Worm (Caenorhabditis elegans) whole organism, late embryonic: ENCODE data around the gene ttr-25.

ENCODE experiments used
- C08G9.2 ChIP-seq: sonication (generic microtip); optimal IDR thresholded peaks from 2 replicates; lab custom pipeline; 2016; ENCODE audit warnings: mild to moderate bottlenecking, missing genetic modification characterization, moderate library complexity, missing compliant biosample characterization
- C38D4.7 ChIP-seq: fragments of 200-800 bp; sonication (Bioruptor generic); optimal IDR thresholded peaks from 2 replicates; lab custom pipeline; 2018; ENCODE audit warnings: mild to moderate bottlenecking, missing genetic modification characterization, moderate library complexity, missing compliant biosample characterization
- ama-1 ChIP-seq: fragments of 150-350 bp; optimal IDR thresholded peaks from 2 replicates; lab custom pipeline; 2014
- ceh-18 ChIP-seq: sonication (generic microtip); optimal IDR thresholded peaks from 2 replicates; lab custom pipeline; 2016; ENCODE audit warnings: missing genetic modification characterization, missing compliant biosample characterization
- ceh-19 ChIP-seq: fragments of 200-800 bp; sonication (Bioruptor generic); optimal IDR thresholded peaks from 2 replicates; lab custom pipeline; 2018; ENCODE audit warnings: mild to moderate bottlenecking, missing genetic modification characterization, missing compliant biosample characterization
- ceh-22 ChIP-seq: sonication (generic microtip); optimal IDR thresholded peaks from 2 replicates; lab custom pipeline; 2017; ENCODE audit warnings: missing biosample characterization, missing genetic modification characterization
- ceh-30 ChIP-seq: fragments of 150-350 bp; optimal IDR thresholded peaks from 2 replicates; lab custom pipeline; 2014; ENCODE audit warnings: missing biosample characterization, missing genetic modification characterization
- ceh-31 ChIP-seq: sonication (generic microtip); optimal IDR thresholded peaks from 2 replicates; lab custom pipeline; 2016; ENCODE audit warnings: missing genetic modification characterization, missing compliant biosample characterization
- ceh-45 ChIP-seq: fragments of 200-800 bp; sonication (Bioruptor generic); IDR thresholded peaks from 2 replicates; pipeline ENCODE4 v1.3.6; 2022; ENCODE audit warnings: missing genetic modification reagents, missing genetic modification characterization, missing compliant biosample characterization
- ceh-6 ChIP-seq: fragments of 200-800 bp; sonication (Bioruptor generic); optimal IDR thresholded peaks from 2 replicates; lab custom pipeline; 2018; ENCODE audit warnings: mild to moderate bottlenecking, missing genetic modification characterization, missing compliant biosample characterization
- elt-2 ChIP-seq: sonication (generic microtip); optimal IDR thresholded peaks from 2 replicates; lab custom pipeline; 2016; ENCODE audit warnings: missing genetic modification reagents, missing genetic modification characterization, missing compliant biosample characterization
- ets-4 ChIP-seq: sonication (generic microtip); optimal IDR thresholded peaks from 2 replicates; lab custom pipeline; 2016; ENCODE audit warnings: missing genetic modification characterization, missing compliant biosample characterization
- fax-1 ChIP-seq: sonication (generic microtip); optimal IDR thresholded peaks from 2 replicates; lab custom pipeline; 2016; ENCODE audit warnings: missing genotype, missing genetic modification characterization, missing compliant biosample characterization
- fkh-10 ChIP-seq: fragments of 150-350 bp; optimal IDR thresholded peaks from 2 replicates; lab custom pipeline; 2014; ENCODE audit warnings: missing biosample characterization, missing genetic modification reagents, missing genetic modification characterization
- gmeb-2 ChIP-seq: sonication (generic microtip); optimal IDR thresholded peaks from 2 replicates; lab custom pipeline; 2016; ENCODE audit warnings: missing genetic modification characterization, inconsistent platforms, missing compliant biosample characterization
- hlh-15 ChIP-seq: sonication (generic microtip); optimal IDR thresholded peaks from 2 replicates; lab custom pipeline; 2016; ENCODE audit warnings: missing genetic modification characterization, missing compliant biosample characterization
- hlh-30 ChIP-seq: sonication (generic microtip); optimal IDR thresholded peaks from 2 replicates; lab custom pipeline; 2017; ENCODE audit warnings: antibody characterized with exemption, missing genetic modification characterization, missing compliant biosample characterization; ENCODE audit not compliant: insufficient read depth
- lim-6 ChIP-seq: sonication (generic microtip); optimal IDR thresholded peaks from 2 replicates; lab custom pipeline; 2016; ENCODE audit warnings: missing genetic modification characterization, missing compliant biosample characterization
- nfya-1 ChIP-seq: sonication (generic microtip); optimal IDR thresholded peaks from 2 replicates; lab custom pipeline; 2017; ENCODE audit warnings: missing genetic modification characterization, mild to moderate bottlenecking, missing compliant biosample characterization, antibody characterized with exemption, moderate library complexity
- nhr-11 ChIP-seq: fragments of 150-350 bp; optimal IDR thresholded peaks from 2 replicates; lab custom pipeline; 2014; ENCODE audit warnings: missing biosample characterization, missing genetic modification characterization
- nhr-232 ChIP-seq: sonication (generic microtip); optimal IDR thresholded peaks from 2 replicates; lab custom pipeline; 2016; ENCODE audit warnings: missing genetic modification characterization, missing compliant biosample characterization
- npax-4 ChIP-seq: sonication (generic microtip); optimal IDR thresholded peaks from 2 replicates; lab custom pipeline; 2016; ENCODE audit warnings: missing genetic modification characterization, missing compliant biosample characterization
- pag-3 ChIP-seq: sonication (generic microtip); optimal IDR thresholded peaks from 2 replicates; lab custom pipeline; 2016; ENCODE audit warnings: missing compliant biosample characterization, missing genetic modification characterization, borderline replicate concordance
- pax-1 ChIP-seq: fragments of 150-350 bp; optimal IDR thresholded peaks from 2 replicates; lab custom pipeline; 2014; ENCODE audit warnings: missing biosample characterization, missing genetic modification characterization
- pha-4 ChIP-seq: fragments of 150-350 bp; optimal IDR thresholded peaks from 2 replicates; lab custom pipeline; 2018; ENCODE audit warnings: missing biosample characterization, missing genetic modification reagents, missing genetic modification characterization
- pros-1 ChIP-seq: fragments of 150-350 bp; optimal IDR thresholded peaks from 2 replicates; lab custom pipeline; 2014; ENCODE audit warnings: missing biosample characterization, missing genetic modification reagents, missing genetic modification characterization
- ref-2 ChIP-seq: sonication (generic microtip); optimal IDR thresholded peaks from 2 replicates; lab custom pipeline; 2016; ENCODE audit warnings: missing genetic modification characterization, missing compliant biosample characterization
- rnt-1 ChIP-seq: sonication (generic microtip); optimal IDR thresholded peaks from 2 replicates; lab custom pipeline; 2016; ENCODE audit warnings: missing genetic modification characterization, missing compliant biosample characterization
- sox-2 ChIP-seq: fragments of 200-800 bp; sonication (Bioruptor generic); IDR thresholded peaks from 2 replicates; pipeline ENCODE4 v1.3.6; 2022; ENCODE audit warnings: missing genetic modification reagents, missing genetic modification characterization, missing compliant biosample characterization
- sox-4 ChIP-seq: sonication (generic microtip); optimal IDR thresholded peaks from 2 replicates; lab custom pipeline; 2017; ENCODE audit warnings: mild to moderate bottlenecking, missing genetic modification characterization, inconsistent platforms, missing compliant biosample characterization
- syd-9 ChIP-seq: sonication (generic microtip); optimal IDR thresholded peaks from 2 replicates; lab custom pipeline; 2016; ENCODE audit warnings: mild to moderate bottlenecking, missing genetic modification characterization, moderate library complexity, missing compliant biosample characterization
- tbx-2 ChIP-seq: sonication (generic microtip); optimal IDR thresholded peaks from 2 replicates; lab custom pipeline; 2016; ENCODE audit warnings: missing genetic modification characterization, missing compliant biosample characterization
- unc-3 ChIP-seq, 2 experiments: fragments of 200-800 bp in 1 of 2; sonication (Bioruptor generic) in 1 of 2; sonication (generic microtip) in 1 of 2; conservative IDR thresholded peaks in 1 of 2; optimal IDR thresholded peaks in 1 of 2; 2 replicates each; pipeline versions ENCODE4 v1.3.6 to Lab custom; 2016 to 2022; ENCODE audit warnings: missing compliant biosample characterization in 2 of 2, missing genetic modification characterization in 2 of 2, missing genetic modification reagents in 1 of 2
- unc-42 ChIP-seq: sonication (generic microtip); optimal IDR thresholded peaks from 2 replicates; lab custom pipeline; 2016; ENCODE audit warnings: missing genotype, missing genetic modification characterization, missing compliant biosample characterization
- unc-55 ChIP-seq: sonication (generic microtip); optimal IDR thresholded peaks from 2 replicates; lab custom pipeline; 2017; ENCODE audit warnings: missing biosample characterization, missing genetic modification reagents, missing genetic modification characterization
- unc-86 ChIP-seq: sonication (generic microtip); optimal IDR thresholded peaks from 2 replicates; lab custom pipeline; 2016; ENCODE audit warnings: missing genetic modification characterization, missing compliant biosample characterization
- zip-5 ChIP-seq: sonication (generic microtip); optimal IDR thresholded peaks from 2 replicates; lab custom pipeline; 2016; ENCODE audit warnings: missing genetic modification characterization, missing compliant biosample characterization
- ztf-16 ChIP-seq: sonication (generic microtip); optimal IDR thresholded peaks from 2 replicates; lab custom pipeline; 2017; ENCODE audit warnings: missing genetic modification characterization, missing compliant biosample characterization

The ttr-25 gene

DNA sequence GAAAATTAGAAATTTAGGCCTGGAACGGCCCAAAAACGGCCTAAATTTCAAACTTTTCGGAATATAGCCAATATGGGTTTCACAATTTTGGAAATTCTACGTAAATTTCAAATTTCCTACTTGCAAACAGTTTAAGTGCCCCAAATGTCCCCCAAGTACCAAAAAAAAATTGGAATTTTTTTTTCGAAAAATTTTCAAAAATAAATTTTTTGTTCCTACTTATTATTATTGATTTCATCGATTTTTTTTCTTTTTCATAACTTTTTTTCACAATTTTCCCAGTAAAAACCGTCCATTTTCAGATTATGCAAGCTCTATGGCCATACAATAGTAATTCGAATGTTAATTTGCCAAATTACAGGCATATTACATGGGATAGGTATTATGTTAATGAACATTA lies 15.0 kb downstream of the ttr-25 start, which contains the start of gene Y51A2D.21:
Y51A2D.21 (plus strand) TSS at position 301 of the 400 bp plus-strand sequence.
- TF ChIP-seq pha-4 (tag; lab: Kevin White, UChicago) (no peak), tbx-2 (tag; lab: Kevin White, UChicago) (no peak), ref-2 (tag; lab: Kevin White, UChicago) (no peak), hlh-15 (tag; lab: Kevin White, UChicago) (no peak), nhr-11 (tag; lab: Kevin White, UChicago) (no peak), nhr-232 (tag; lab: Kevin White, UChicago) (no peak), C38D4.7 (GFP tag; lab: Kevin White, UChicago) (no peak)

DNA sequence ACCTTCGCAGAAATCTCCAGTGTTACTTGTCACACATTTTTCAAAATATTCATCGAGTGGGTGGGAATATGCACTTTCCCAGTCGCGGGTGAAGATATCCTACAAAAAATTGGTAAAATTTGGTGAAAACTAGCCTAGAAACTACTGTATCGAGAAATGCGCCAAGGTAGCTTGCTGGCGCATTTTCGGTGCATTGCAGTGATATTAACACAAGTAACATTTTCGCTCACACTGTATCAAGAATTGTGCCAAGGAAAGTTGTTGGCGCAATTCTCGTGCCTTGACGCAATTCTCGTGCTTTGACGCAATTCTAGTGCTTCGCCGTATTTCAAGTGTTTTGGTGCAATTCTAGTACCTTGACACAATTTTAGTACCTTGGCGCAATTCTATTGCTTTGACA lies 16.7 kb downstream of the ttr-25 start:
- no peak for TF ChIP-seq pros-1 (tag; lab: Kevin White, UChicago)
- TF ChIP-seq nfya-1 (tag; lab: Kevin White, UChicago) = no peak
- no peak for TF ChIP-seq fax-1 (tag; lab: Kevin White, UChicago)
- no peak for TF ChIP-seq pag-3 (tag; lab: Kevin White, UChicago)
- TF ChIP-seq nhr-11 (tag; lab: Kevin White, UChicago) = no peak
- no peak for TF ChIP-seq syd-9 (tag; lab: Kevin White, UChicago)
- TF ChIP-seq ceh-19 (GFP tag; lab: Kevin White, UChicago) = no peak
- no peak for TF ChIP-seq ama-1 (lab: Kevin White, UChicago)
- TF ChIP-seq ceh-22 = no peak
- TF ChIP-seq C08G9.2 = no peak
- TF ChIP-seq ceh-45 (GFP tag; lab: Robert Waterston, UW) = no peak
- TF ChIP-seq unc-86 = no peak
- no peak for TF ChIP-seq elt-2 (tag; lab: Kevin White, UChicago)
- TF ChIP-seq hlh-15 (tag; lab: Kevin White, UChicago) = no peak
- TF ChIP-seq ceh-31 (tag; lab: Kevin White, UChicago) = no peak
- no peak for TF ChIP-seq tbx-2 (tag; lab: Kevin White, UChicago)
- TF ChIP-seq, all 69 proteins: peak for 0

DNA sequence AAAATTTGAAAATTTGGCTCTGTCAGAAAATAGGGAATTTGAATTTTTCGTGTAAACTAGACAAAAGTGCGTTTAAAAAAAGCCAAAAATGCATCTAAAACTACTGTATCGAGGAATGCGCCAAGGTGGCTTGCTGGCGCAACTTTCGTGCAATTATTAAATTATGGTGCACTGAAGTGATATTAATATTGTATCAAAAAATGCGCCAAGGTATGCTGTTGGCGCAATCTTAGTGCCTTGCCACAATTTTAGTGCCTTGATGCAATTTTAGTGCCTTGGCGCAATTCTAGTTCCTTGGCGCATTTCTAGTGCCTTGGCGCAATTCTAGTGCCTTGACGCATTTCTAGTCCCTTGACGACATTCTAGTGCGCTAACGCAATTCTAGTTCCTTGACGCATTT lies 18.6 kb downstream of the ttr-25 start:
- TF ChIP-seq lim-6 (tag; lab: Kevin White, UChicago) (no peak), ceh-6 (GFP tag; lab: Kevin White, UChicago) (no peak), gmeb-2 (no peak), sox-4 (tag; lab: Kevin White, UChicago) (no peak), unc-42 (tag; lab: Kevin White, UChicago) (no peak), fkh-10 (no peak), hlh-30 (tag; lab: Kevin White, UChicago) (no peak), zip-5 (tag; lab: Kevin White, UChicago) (no peak)

DNA sequence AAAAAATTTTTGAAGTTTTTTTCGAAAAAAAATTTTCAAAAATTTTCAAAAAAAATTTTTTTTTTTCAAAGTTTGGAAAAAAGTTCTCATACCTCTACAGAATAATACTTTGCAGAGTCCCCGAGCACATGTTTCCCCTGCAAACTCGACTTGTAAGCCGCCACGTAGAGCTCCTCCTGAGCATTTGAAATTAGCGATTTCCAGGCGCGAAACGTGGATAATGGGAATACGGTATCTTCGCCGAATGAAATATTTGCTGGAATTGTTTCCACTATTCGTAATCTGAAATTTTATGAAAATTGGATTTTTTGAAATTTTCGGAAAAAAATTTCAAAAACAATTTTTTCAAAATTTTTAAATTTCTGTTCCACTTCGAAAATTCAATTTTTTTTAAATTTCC lies 19.6 kb downstream of the ttr-25 start:
- no peak for TF ChIP-seq unc-55 (GFP tag; lab: Kevin White, UChicago)
- no peak for TF ChIP-seq sox-2 (GFP tag; lab: Robert Waterston, UW)
- no peak for TF ChIP-seq ama-1 (lab: Kevin White, UChicago)
- no peak for TF ChIP-seq ceh-30 (tag; lab: Kevin White, UChicago)
- no peak for TF ChIP-seq rnt-1 (tag; lab: Kevin White, UChicago)
- no peak for TF ChIP-seq ztf-16 (tag; lab: Kevin White, UChicago)
- no peak for TF ChIP-seq tbx-2 (tag; lab: Kevin White, UChicago)
- TF ChIP-seq ceh-18 (tag; lab: Kevin White, UChicago) = no peak
- no peak for TF ChIP-seq ref-2 (tag; lab: Kevin White, UChicago)
- TF ChIP-seq lim-6 (tag; lab: Kevin White, UChicago) = no peak
- TF ChIP-seq unc-86 = no peak
- no peak for TF ChIP-seq ceh-6 (GFP tag; lab: Kevin White, UChicago)
- TF ChIP-seq pax-1 (tag; lab: Kevin White, UChicago) = no peak
- no peak for TF ChIP-seq elt-2 (tag; lab: Kevin White, UChicago)
- no peak for TF ChIP-seq ets-4 (tag; lab: Kevin White, UChicago)
- no peak for TF ChIP-seq npax-4 (tag; lab: Kevin White, UChicago)
- no peak for TF ChIP-seq unc-42 (tag; lab: Kevin White, UChicago)
- TF ChIP-seq unc-3 (GFP tag; conservative IDR thresholded peaks at IDR 0.05; lab: Robert Waterston, UW) = no peak
- TF ChIP-seq unc-3 (tag; optimal IDR thresholded peaks at IDR 0.05; lab: Kevin White, UChicago) = no peak
- TF ChIP-seq, all 69 proteins: peak for 0
